Worm (Caenorhabditis elegans) whole organism, mixed stage, embryonic: ENCODE measurements around the gene nprt-1.

Experiments used
- blmp-1 ChIP-seq: fragments of 150-350 bp; optimal IDR thresholded peaks from 2 replicates; lab custom pipeline; 2014; ENCODE audit warnings: missing biosample characterization, missing genetic modification characterization
- elt-3 ChIP-seq: fragments of 150-350 bp; optimal IDR thresholded peaks from 2 replicates; lab custom pipeline; 2014; ENCODE audit warnings: missing biosample characterization, missing genetic modification characterization
- hlh-1 ChIP-seq: fragments of 150-350 bp; optimal IDR thresholded peaks from 2 replicates; lab custom pipeline; 2014; ENCODE audit warnings: missing biosample characterization, missing genetic modification reagents, missing genetic modification characterization
- mab-5 ChIP-seq: fragments of 150-350 bp; optimal IDR thresholded peaks from 2 replicates; lab custom pipeline; 2014; ENCODE audit warnings: missing biosample characterization, missing genetic modification characterization
- nhr-12 ChIP-seq: fragments of 150-350 bp; optimal IDR thresholded peaks from 2 replicates; lab custom pipeline; 2014; ENCODE audit warnings: missing biosample characterization, missing genetic modification characterization
- nhr-2 ChIP-seq: fragments of 150-350 bp; optimal IDR thresholded peaks from 2 replicates; lab custom pipeline; 2014; ENCODE audit warnings: missing biosample characterization, missing genetic modification characterization
- nhr-237 ChIP-seq: fragments of 150-350 bp; optimal IDR thresholded peaks from 2 replicates; lab custom pipeline; 2014; ENCODE audit warnings: missing biosample characterization, missing genetic modification characterization
- nhr-28 ChIP-seq: fragments of 150-350 bp; optimal IDR thresholded peaks from 2 replicates; lab custom pipeline; 2014; ENCODE audit warnings: missing biosample characterization, missing genetic modification characterization
- pha-4 ChIP-seq: fragments of 150-350 bp; optimal IDR thresholded peaks from 2 replicates; lab custom pipeline; 2018; ENCODE audit warnings: missing biosample characterization, missing genetic modification reagents, missing genetic modification characterization
- snpc-4 ChIP-seq: fragments of 150-350 bp; optimal IDR thresholded peaks from 2 replicates; lab custom pipeline; 2014; ENCODE audit warnings: missing biosample characterization, missing genetic modification characterization
- unc-39 ChIP-seq: fragments of 150-350 bp; optimal IDR thresholded peaks from 2 replicates; lab custom pipeline; 2014; ENCODE audit warnings: missing biosample characterization, missing genetic modification characterization

DNA sequence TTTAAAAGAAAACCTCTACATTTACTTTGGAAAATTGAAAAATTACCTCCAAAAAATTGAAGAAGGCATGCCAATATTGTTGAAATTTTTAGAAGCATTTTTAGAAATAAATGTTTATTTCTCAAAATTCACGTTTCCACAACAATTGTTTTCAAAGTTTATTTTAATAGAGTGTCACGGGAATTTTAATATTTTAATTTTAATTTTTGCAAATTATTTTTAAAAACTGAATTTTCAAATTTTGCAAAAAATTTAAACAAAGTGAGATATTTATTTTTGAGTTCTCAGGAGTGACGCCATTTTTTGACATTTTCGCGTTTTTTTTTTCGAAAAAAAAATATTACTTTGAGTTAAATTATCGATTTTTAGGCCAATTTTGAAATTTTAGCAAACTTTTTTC lies 37.1 kb downstream of the nprt-1 start, which contains the start of gene Y54G2A.49:
- TF ChIP-seq blmp-1 (tag; lab: Kevin White, UChicago), result no peak
- no peak for TF ChIP-seq nhr-237 (tag; lab: Kevin White, UChicago)
- no peak for TF ChIP-seq elt-3 (tag; lab: Kevin White, UChicago)
- no peak for TF ChIP-seq unc-39
- no peak for TF ChIP-seq nhr-12 (tag; lab: Kevin White, UChicago)
- no peak for TF ChIP-seq hlh-1
- TF ChIP-seq snpc-4 (tag; lab: Kevin White, UChicago), result no peak
- TF ChIP-seq nhr-28 (tag; lab: Kevin White, UChicago), result no peak
- TF ChIP-seq nhr-2, result no peak
- no peak for TF ChIP-seq mab-5 (tag; lab: Kevin White, UChicago)
- TF ChIP-seq pha-4 (tag; lab: Kevin White, UChicago), result no peak
